Fruit fly (Drosophila melanogaster) whole organism, embryonic: Measurements from ENCODE around the gene CG17637.

Experiments used
- Bteb2 ChIP-seq: fragments of 200-800 bp; sonication (Bioruptor generic); optimal IDR thresholded peaks from 2 replicates; lab custom pipeline; 2016; ENCODE audit warnings: missing biosample characterization, missing genetic modification characterization
- CG10267 ChIP-seq: fragments of 200-800 bp; sonication (Bioruptor generic); optimal IDR thresholded peaks from 2 replicates; lab custom pipeline; 2018; ENCODE audit warnings: missing biosample characterization, mild to moderate bottlenecking, missing genetic modification characterization, moderate library complexity
- CG11247 ChIP-seq: fragments of 200-800 bp; sonication (Bioruptor generic); IDR thresholded peaks from 2 replicates; pipeline ENCODE4 v1.3.6; 2022; ENCODE audit warnings: missing biosample characterization, missing genetic modification characterization
- CG11504 ChIP-seq: fragments of 200-800 bp; sonication (Bioruptor generic); optimal IDR thresholded peaks from 3 replicates; lab custom pipeline; 2019; ENCODE audit warnings: missing biosample characterization, mild to moderate bottlenecking, missing genetic modification characterization, moderate library complexity
- CG13424 ChIP-seq: fragments of 200-800 bp; sonication (Bioruptor generic); optimal IDR thresholded peaks from 2 replicates; lab custom pipeline; 2019; ENCODE audit warnings: missing biosample characterization, mild to moderate bottlenecking, missing genetic modification characterization, moderate library complexity
- CG14710 ChIP-seq: fragments of 200-800 bp; sonication (Bioruptor generic); optimal IDR thresholded peaks from 3 replicates; lab custom pipeline; 2019; ENCODE audit warnings: missing biosample characterization, mild to moderate bottlenecking, missing genetic modification characterization, moderate library complexity
- CG14860 ChIP-seq: fragments of 200-800 bp; sonication (Bioruptor generic); IDR thresholded peaks from 3 replicates; pipeline ENCODE4 v1.3.6; 2022; ENCODE audit warnings: missing biosample characterization, missing genetic modification characterization; ENCODE audit not compliant: partially characterized antibody
- CG15073 ChIP-seq: fragments of 200-800 bp; sonication (Bioruptor generic); optimal IDR thresholded peaks from 2 replicates; lab custom pipeline; 2016; ENCODE audit warnings: missing biosample characterization, missing genetic modification characterization
- CG17186 ChIP-seq: fragments of 200-800 bp; sonication (Bioruptor generic); optimal IDR thresholded peaks from 3 replicates; lab custom pipeline; 2017; ENCODE audit warnings: missing biosample characterization, missing genetic modification reagents, missing genetic modification characterization
- CG17359 ChIP-seq: fragments of 200-800 bp; sonication (Bioruptor generic); optimal IDR thresholded peaks from 3 replicates; lab custom pipeline; 2018; ENCODE audit warnings: missing biosample characterization, mild to moderate bottlenecking, missing genetic modification characterization, moderate library complexity
- CG17829 ChIP-seq: fragments of 200-800 bp; optimal IDR thresholded peaks from 2 replicates; lab custom pipeline; 2019; ENCODE audit warnings: missing biosample characterization, mild to moderate bottlenecking, missing genetic modification characterization, moderate library complexity
- CG1832 ChIP-seq: fragments of 200-800 bp; sonication (Bioruptor generic); optimal IDR thresholded peaks from 2 replicates; lab custom pipeline; 2017; ENCODE audit warnings: missing biosample characterization, mild to moderate bottlenecking, missing genetic modification characterization, inconsistent platforms
- CG2199 ChIP-seq: fragments of 200-800 bp; sonication (Bioruptor generic); IDR thresholded peaks from 3 replicates; pipeline ENCODE4 v1.3.6; 2022; ENCODE audit warnings: missing biosample characterization, missing genetic modification characterization
- CG2875 ChIP-seq: fragments of 200-800 bp; sonication (Bioruptor generic); optimal IDR thresholded peaks from 2 replicates; lab custom pipeline; 2017; ENCODE audit warnings: missing biosample characterization, mild to moderate bottlenecking, missing genetic modification characterization, missing genetic modification reagents
- CG34422 ChIP-seq: fragments of 200-800 bp; sonication (Bioruptor generic); IDR thresholded peaks from 3 replicates; pipeline ENCODE4 v1.3.6; 2022; ENCODE audit warnings: missing biosample characterization, missing genetic modification characterization
- CG3847 ChIP-seq: fragments of 200-800 bp; sonication (Bioruptor generic); IDR thresholded peaks from 2 replicates; pipeline ENCODE4 v1.3.6; 2022; ENCODE audit warnings: missing biosample characterization, missing genetic modification characterization
- CG4424 ChIP-seq: fragments of 200-800 bp; sonication (Bioruptor generic); optimal IDR thresholded peaks from 3 replicates; lab custom pipeline; 2016; ENCODE audit warnings: missing biosample characterization, missing genetic modification characterization
- CG5245 ChIP-seq: fragments of 200-800 bp; sonication (Bioruptor generic); optimal IDR thresholded peaks from 3 replicates; lab custom pipeline; 2016; ENCODE audit warnings: missing biosample characterization, missing genetic modification characterization
- CG6765 ChIP-seq: fragments of 200-800 bp; sonication (Bioruptor generic); optimal IDR thresholded peaks from 3 replicates; lab custom pipeline; 2017; ENCODE audit warnings: missing biosample characterization, mild to moderate bottlenecking, missing genetic modification characterization
- HLH3B ChIP-seq: fragments of 200-800 bp; sonication (Bioruptor generic); IDR thresholded peaks from 2 replicates; pipeline ENCODE4 v1.3.6; 2022; ENCODE audit warnings: missing biosample characterization, missing genetic modification characterization
- HLHmδ ChIP-seq: fragments of 200-800 bp; sonication (Bioruptor generic); optimal IDR thresholded peaks from 2 replicates; lab custom pipeline; 2018; ENCODE audit warnings: missing biosample characterization, mild to moderate bottlenecking, missing genetic modification characterization, moderate library complexity
- Kr ChIP-seq: fragments of 200-800 bp; sonication (Bioruptor generic); optimal IDR thresholded peaks from 2 replicates; lab custom pipeline; 2017; ENCODE audit warnings: missing biosample characterization, mild to moderate bottlenecking, missing genetic modification characterization
- Side ChIP-seq: fragments of 200-800 bp; sonication (Bioruptor generic); optimal IDR thresholded peaks from 2 replicates; lab custom pipeline; 2016; ENCODE audit warnings: missing biosample characterization, missing genetic modification characterization
- Sox102F ChIP-seq: fragments of 200-800 bp; sonication (Bioruptor generic); optimal IDR thresholded peaks from 2 replicates; lab custom pipeline; 2018; ENCODE audit warnings: missing biosample characterization, mild to moderate bottlenecking, missing genetic modification characterization, moderate library complexity
- Spps ChIP-seq: fragments of 200-800 bp; sonication (Bioruptor generic); optimal IDR thresholded peaks from 2 replicates; lab custom pipeline; 2018; ENCODE audit warnings: missing biosample characterization, mild to moderate bottlenecking, missing genetic modification characterization
- cad ChIP-seq: fragments of >200 bp; optimal IDR thresholded peaks from 2 replicates; lab custom pipeline; 2017; ENCODE audit warnings: missing biosample characterization, missing genetic modification characterization
- chif ChIP-seq, 2 experiments: fragments of 200-800 bp; sonication (Bioruptor generic); optimal IDR thresholded peaks; 3 replicates each; lab custom pipeline; 2016; ENCODE audit warnings: missing biosample characterization in 2 of 2, missing genetic modification characterization in 2 of 2
- corto ChIP-seq: fragments of 200-800 bp; sonication (Bioruptor generic); optimal IDR thresholded peaks from 2 replicates; lab custom pipeline; 2016; ENCODE audit warnings: missing biosample characterization, mild to moderate bottlenecking, missing genetic modification characterization, moderate library complexity
- dan ChIP-seq: fragments of 200-800 bp; sonication (Bioruptor generic); IDR thresholded peaks from 2 replicates; pipeline ENCODE4 v1.3.6; 2022; ENCODE audit warnings: missing biosample characterization, missing genetic modification characterization
- emc ChIP-seq: fragments of 200-800 bp; sonication (Bioruptor generic); optimal IDR thresholded peaks from 2 replicates; lab custom pipeline; 2016; ENCODE audit warnings: missing biosample characterization, missing genetic modification characterization
- fd96Cb ChIP-seq: fragments of 200-800 bp; sonication (Bioruptor generic); optimal IDR thresholded peaks from 2 replicates; lab custom pipeline; 2018; ENCODE audit warnings: missing biosample characterization, mild to moderate bottlenecking, missing genetic modification characterization, moderate library complexity
- hkb ChIP-seq, 2 experiments: fragments of 200-800 bp in 1 of 2; fragments of >200 bp in 1 of 2; sonication (Bioruptor generic) in 1 of 2; IDR thresholded peaks in 1 of 2; optimal IDR thresholded peaks in 1 of 2; 2 replicates each; pipeline versions ENCODE4 v1.3.6 to Lab custom; 2017 to 2022; ENCODE audit warnings: missing biosample characterization in 1 of 2, missing genetic modification characterization in 1 of 2
- kay ChIP-seq: fragments of 200-800 bp; sonication (Bioruptor generic); optimal IDR thresholded peaks from 2 replicates; lab custom pipeline; 2016; ENCODE audit warnings: missing biosample characterization, missing genetic modification characterization
- lilli ChIP-seq: fragments of 200-800 bp; sonication (Bioruptor generic); optimal IDR thresholded peaks from 3 replicates; lab custom pipeline; 2016; ENCODE audit warnings: missing biosample characterization, missing genetic modification characterization
- lmd ChIP-seq: fragments of 200-800 bp; sonication (Bioruptor generic); IDR thresholded peaks from 2 replicates; pipeline ENCODE4 v1.3.6; 2022; ENCODE audit warnings: missing biosample characterization, missing genetic modification characterization
- nmo ChIP-seq: fragments of 200-800 bp; sonication (Bioruptor generic); optimal IDR thresholded peaks from 2 replicates; lab custom pipeline; 2018; ENCODE audit warnings: missing biosample characterization, mild to moderate bottlenecking, missing genetic modification characterization, moderate library complexity
- nom ChIP-seq: fragments of 200-800 bp; sonication (Bioruptor generic); optimal IDR thresholded peaks from 2 replicates; lab custom pipeline; 2017; ENCODE audit warnings: missing biosample characterization, missing genetic modification characterization, mild to moderate bottlenecking, moderate library complexity, missing genetic modification reagents
- phol ChIP-seq: fragments of 200-800 bp; sonication (Bioruptor generic); optimal IDR thresholded peaks from 3 replicates; lab custom pipeline; 2018; ENCODE audit warnings: missing biosample characterization, mild to moderate bottlenecking, missing genetic modification characterization, moderate library complexity
- pzg ChIP-seq: fragments of 200-800 bp; sonication (Bioruptor generic); optimal IDR thresholded peaks from 3 replicates; lab custom pipeline; 2018; ENCODE audit warnings: missing biosample characterization, mild to moderate bottlenecking, missing genetic modification characterization, moderate library complexity
- seq ChIP-seq: fragments of 200-800 bp; sonication (Bioruptor generic); IDR thresholded peaks from 2 replicates; pipeline ENCODE4 v1.3.6; 2022; ENCODE audit warnings: missing biosample characterization, missing genetic modification characterization
- tap ChIP-seq: fragments of 200-800 bp; optimal IDR thresholded peaks from 3 replicates; lab custom pipeline; 2019; ENCODE audit warnings: missing biosample characterization, mild to moderate bottlenecking, missing genetic modification characterization, moderate library complexity
- tll ChIP-seq, 2 experiments: fragments of 200-800 bp in 1 of 2; fragments of >200 bp in 1 of 2; sonication (Bioruptor generic) in 1 of 2; optimal IDR thresholded peaks; 2 replicates each; lab custom pipeline; 2017 to 2019; ENCODE audit warnings: missing biosample characterization in 2 of 2, missing genetic modification characterization in 2 of 2, mild to moderate bottlenecking in 1 of 2, moderate library complexity in 1 of 2
- tna ChIP-seq: fragments of 200-800 bp; sonication (Bioruptor generic); IDR thresholded peaks from 2 replicates; pipeline ENCODE4 v1.3.6; 2022; ENCODE audit warnings: missing biosample characterization, missing genetic modification characterization; ENCODE audit not compliant: partially characterized antibody
- zen ChIP-seq: fragments of 200-800 bp; sonication (Bioruptor generic); optimal IDR thresholded peaks from 3 replicates; lab custom pipeline; 2018; ENCODE audit warnings: missing biosample characterization, mild to moderate bottlenecking, missing genetic modification characterization, moderate library complexity

The CG17637 gene

dm6 chr3L:20517179-20517834 is 13.3 kb downstream of the CG17637 start (continued):
- TF ChIP-seq Kr (peak; percentile 58), lmd (GFP tag; lab: Robert Waterston, UW) (no peak), CG1832 (GFP tag; lab: Kevin White, UChicago) (peak; percentile 91), kay (GFP tag; lab: Kevin White, UChicago) (peak; percentile 73), Bteb2 (GFP tag; lab: Kevin White, UChicago) (no peak), phol (tag; lab: Kevin White, UChicago) (no peak), nmo (no peak), corto (GFP tag; lab: Kevin White, UChicago) (no peak), CG5245 (GFP tag; lab: Kevin White, UChicago) (no peak), Side (GFP tag; lab: Kevin White, UChicago) (peak; percentile 17), emc (GFP tag; lab: Kevin White, UChicago) (no peak), CG14860 (no peak), CG14710 (tag; lab: Kevin White, UChicago) (no peak), HLH3B (no peak), Spps (tag; lab: Kevin White, UChicago) (no peak), CG13424 (tag; lab: Kevin White, UChicago) (no peak), CG11504 (tag; lab: Kevin White, UChicago) (no peak), CG2875 (GFP tag; lab: Kevin White, UChicago) (peak; percentile 8), CG17359 (tag; lab: Kevin White, UChicago) (no peak), hkb (optimal IDR thresholded peaks at IDR 0.05; lab: Kevin White, UChicago) (no peak), hkb (GFP tag; IDR thresholded peaks at IDR 0.05; lab: Robert Waterston, UW) (peak; percentile 33; the same call in 1 of the 2 replicates), Sox102F (GFP tag; lab: Kevin White, UChicago) (no peak), CG17186 (GFP tag; lab: Kevin White, UChicago) (no peak), CG34422 (GFP tag; lab: Robert Waterston, UW) (peak; percentile 21; the same call in 1 of the 3 replicates), CG11247 (GFP tag; lab: Robert Waterston, UW) (no peak), dan (GFP tag; lab: Robert Waterston, UW) (no peak), HLHmδ (GFP tag; lab: Kevin White, UChicago) (no peak), CG4424 (GFP tag; lab: Kevin White, UChicago) (no peak), CG6765 (GFP tag; lab: Kevin White, UChicago) (no peak), CG17829 (tag; lab: Kevin White, UChicago) (no peak), CG2199 (GFP tag; lab: Robert Waterston, UW) (peak; percentile 86), CG3847 (GFP tag; lab: Robert Waterston, UW) (no peak), tna (no peak), pzg (GFP tag; lab: Kevin White, UChicago) (no peak), nom (GFP tag; lab: Kevin White, UChicago) (peak; percentile 27), CG15073 (GFP tag; lab: Kevin White, UChicago) (no peak), lilli (no peak), seq (GFP tag; lab: Robert Waterston, UW) (peak; percentile 63; the same call in 1 of the 2 replicates), zen (peak; percentile 64), fd96Cb (tag; lab: Kevin White, UChicago) (no peak), tll (GFP tag; optimal IDR thresholded peaks at IDR 0.05; lab: Kevin White, UChicago) (peak in 1 of 2 experiments; percentile 99), chif (GFP tag; optimal IDR thresholded peaks at IDR 0.05; lab: Kevin White, UChicago) (no peak), cad (GFP tag; lab: Kevin White, UChicago) (peak; percentile 46), CG10267 (tag; lab: Kevin White, UChicago) (no peak), tap (tag; lab: Kevin White, UChicago) (no peak)
